Fruit fly (Drosophila melanogaster) whole organism: ENCODE measurements around the gene AMPKalpha.

Experiments used
- CG8478 ChIP-seq: fragments of >200 bp; optimal IDR thresholded peaks from 2 replicates; lab custom pipeline; 2018; ENCODE audit warnings: inconsistent platforms
- Dll ChIP-seq: fragments of >200 bp; optimal IDR thresholded peaks from 2 replicates; lab custom pipeline; 2017
- EcR ChIP-seq, 2 experiments: fragments of >200 bp; optimal IDR thresholded peaks; 2 replicates each; lab custom pipeline; 2017; ENCODE audit warnings: missing biosample characterization in 2 of 2, missing genetic modification characterization in 2 of 2, missing genetic modification reagents in 2 of 2
- pan ChIP-seq: fragments of >200 bp; optimal IDR thresholded peaks from 2 replicates; lab custom pipeline; 2017
- psq ChIP-seq: fragments of >200 bp; optimal IDR thresholded peaks from 2 replicates; lab custom pipeline; 2017
- usp ChIP-seq: fragments of >200 bp; optimal IDR thresholded peaks from 2 replicates; lab custom pipeline; 2017; ENCODE audit warnings: missing biosample characterization, missing genetic modification characterization, mixed read lengths

The AMPKalpha gene

DNA sequence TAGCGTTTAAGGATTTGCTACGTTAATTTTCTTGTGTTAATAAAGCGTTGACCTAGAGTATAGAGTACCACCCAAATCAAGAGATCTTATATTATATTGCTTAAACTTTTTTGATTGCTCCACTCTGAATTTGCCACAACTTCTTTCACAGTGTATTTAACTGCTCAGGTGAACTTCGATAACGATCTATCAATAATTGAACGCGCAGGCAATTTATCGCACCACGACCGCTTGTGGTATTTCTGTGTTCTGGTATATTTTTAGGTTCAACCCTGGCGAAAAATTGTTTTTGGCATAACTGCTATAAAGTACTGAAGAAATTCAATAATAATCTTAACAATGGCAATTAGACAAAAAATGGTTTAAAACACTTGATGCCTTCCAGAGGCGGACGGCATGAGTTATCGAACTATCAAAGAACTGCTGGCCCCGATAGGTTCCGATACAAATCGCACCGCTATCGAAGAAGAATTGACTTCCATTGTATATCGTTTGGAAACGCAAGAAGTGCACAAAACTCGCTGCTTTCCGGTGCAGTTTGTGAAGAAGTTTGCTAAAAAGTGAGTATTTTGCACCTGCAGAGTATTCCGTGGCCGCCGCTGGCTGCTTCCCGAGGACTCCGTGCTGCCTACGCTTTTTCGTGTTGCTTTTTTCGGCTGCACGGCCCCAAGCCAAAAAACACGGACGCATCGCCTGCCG is 5.1 kb upstream of the AMPKalpha start, which contains the start of gene ssx:
TSS of gene ssx (plus strand) at position 477 of the 699 bp plus-strand sequence.
- TF ChIP-seq pan (lab: Kevin White, UChicago) (no peak), usp (no peak)

DNA sequence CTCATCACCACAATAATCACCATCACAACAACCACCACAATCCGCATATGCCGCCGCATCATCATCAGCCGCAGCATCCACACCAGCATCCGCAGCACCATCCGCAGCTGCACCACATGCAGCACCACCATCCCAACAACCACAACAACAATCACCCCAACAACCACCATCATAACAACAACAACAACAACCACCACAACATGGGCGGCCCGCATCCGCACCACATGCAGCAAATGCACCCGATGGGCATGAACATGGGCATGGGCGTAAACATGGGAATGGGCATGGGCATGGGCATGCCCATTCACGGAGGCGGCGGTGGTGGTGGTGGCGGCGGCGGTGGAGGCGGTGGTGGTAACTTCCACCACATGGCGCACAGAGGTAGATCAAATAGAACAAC is 2.7 kb upstream of the AMPKalpha start:
- no peak for TF ChIP-seq EcR (GFP tag; optimal IDR thresholded peaks at IDR 0.05; lab: Kevin White, UChicago)
- no peak for TF ChIP-seq CG8478
- TF ChIP-seq usp = no peak
- no peak for TF ChIP-seq psq (lab: Kevin White, UChicago)
- no peak for TF ChIP-seq pan (lab: Kevin White, UChicago)

DNA sequence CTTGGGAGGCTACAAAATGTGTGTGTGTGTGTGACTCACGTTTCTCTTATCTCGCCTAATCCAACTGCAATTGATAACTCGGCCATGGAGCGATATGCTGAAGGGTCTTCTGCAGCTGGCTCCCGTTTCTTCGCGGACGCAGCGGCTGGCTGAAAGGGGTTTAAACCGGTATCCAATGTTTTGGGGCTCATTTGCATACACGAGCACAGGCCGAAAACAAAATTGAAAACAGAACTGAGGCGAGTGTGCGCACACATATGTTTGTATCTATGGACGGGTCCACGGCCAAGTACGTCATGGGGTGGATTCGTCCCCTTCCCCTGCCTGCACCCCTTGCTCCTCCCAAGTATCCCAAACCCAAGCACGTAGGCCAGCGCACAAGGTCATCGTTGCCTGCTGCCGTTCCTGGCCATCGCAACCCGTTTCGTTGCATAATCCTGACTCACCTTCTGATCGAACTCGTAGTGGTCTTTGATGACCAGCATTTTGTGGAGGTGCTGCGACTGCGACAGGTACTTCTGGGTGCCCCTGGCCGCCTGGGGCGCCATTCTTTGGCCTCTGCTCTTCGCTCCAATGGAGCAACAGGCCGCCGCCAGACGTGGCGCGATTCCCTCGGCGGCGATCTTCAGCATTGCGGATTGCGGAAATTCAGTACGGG is 4.5 kb downstream of the AMPKalpha start:
- TF ChIP-seq CG8478 (no peak), pan (lab: Kevin White, UChicago) (no peak), EcR (GFP tag; optimal IDR thresholded peaks at IDR 0.05; lab: Kevin White, UChicago) (no peak), psq (lab: Kevin White, UChicago) (no peak), usp (no peak), Dll (lab: Kevin White, UChicago) (no peak)

DNA sequence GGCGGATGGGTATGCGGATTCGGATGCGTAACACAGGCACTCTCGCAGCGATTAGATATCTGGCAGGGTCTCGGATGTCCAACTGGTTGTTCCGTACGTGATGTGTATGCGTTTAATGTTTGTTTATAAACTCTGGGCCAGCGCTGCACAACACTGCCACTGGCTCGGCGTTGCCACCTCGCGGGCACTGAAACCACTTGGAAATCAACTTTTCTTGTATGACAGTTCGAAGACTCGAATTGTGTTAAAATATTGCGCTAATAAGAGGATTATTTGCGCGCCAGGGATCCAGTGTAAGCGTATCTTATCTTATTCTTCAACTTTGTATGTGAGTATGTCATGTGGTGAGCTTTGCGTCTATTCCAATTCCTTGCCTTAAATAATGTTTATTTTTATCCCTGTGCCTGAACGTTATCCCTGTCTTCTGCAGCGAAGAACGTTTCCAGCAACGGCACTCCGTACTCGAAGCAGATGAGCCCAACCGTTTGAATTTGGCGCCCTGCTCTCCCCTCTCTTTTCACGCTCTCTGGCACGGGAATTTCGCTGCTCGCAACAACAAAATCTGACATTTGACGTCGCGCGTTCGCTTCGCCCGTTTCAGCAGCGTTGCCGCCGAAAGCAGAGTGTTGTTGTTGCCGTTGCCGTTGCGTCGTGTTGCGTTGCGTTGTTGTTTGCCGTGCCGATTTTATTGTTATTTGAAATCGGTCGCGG is 5.2 kb downstream of the AMPKalpha start, which contains the start of the genes CG3719 and CG32813:
TSS of gene CG3719 (minus strand) at position 131 of the 711 bp plus-strand sequence.
TSS of gene CG32813 (plus strand) at position 565 of the 711 bp plus-strand sequence.
- no peak for TF ChIP-seq EcR (GFP tag; optimal IDR thresholded peaks at IDR 0.05; lab: Kevin White, UChicago)
- no peak for TF ChIP-seq CG8478
- TF ChIP-seq Dll (lab: Kevin White, UChicago) = peak; percentile 4

DNA sequence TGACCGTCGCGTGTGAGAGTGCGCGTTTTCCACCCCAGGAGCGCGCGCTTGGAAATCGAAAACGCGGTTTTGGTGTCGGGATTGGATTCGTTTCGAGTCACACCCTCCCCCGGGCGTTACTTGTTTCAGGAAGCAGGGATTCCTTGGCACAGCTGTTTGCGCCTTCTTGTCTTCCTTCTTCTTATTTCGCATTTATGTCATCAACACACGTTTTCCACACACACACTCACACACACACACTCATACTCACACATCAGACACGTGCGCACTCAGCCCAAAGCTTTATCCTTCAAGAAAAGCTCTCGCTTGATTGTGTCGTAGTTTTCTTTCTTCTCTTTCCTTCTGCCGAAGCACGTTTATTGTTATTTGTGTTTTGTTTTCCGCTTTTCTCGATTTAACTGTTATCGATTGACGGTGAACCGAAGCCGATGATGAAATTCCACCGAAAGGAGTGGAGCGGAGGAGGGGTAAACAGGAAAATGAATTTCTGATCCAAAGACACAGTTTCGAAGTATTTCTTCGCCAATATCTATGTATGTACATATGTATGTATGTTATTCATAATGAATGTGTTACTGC is 6.2 kb downstream of the AMPKalpha start:
- TF ChIP-seq Dll (lab: Kevin White, UChicago) (no peak), EcR (GFP tag; optimal IDR thresholded peaks at IDR 0.05; lab: Kevin White, UChicago) (no peak), CG8478 (no peak), pan (lab: Kevin White, UChicago) (no peak), psq (lab: Kevin White, UChicago) (no peak), usp (no peak)

DNA sequence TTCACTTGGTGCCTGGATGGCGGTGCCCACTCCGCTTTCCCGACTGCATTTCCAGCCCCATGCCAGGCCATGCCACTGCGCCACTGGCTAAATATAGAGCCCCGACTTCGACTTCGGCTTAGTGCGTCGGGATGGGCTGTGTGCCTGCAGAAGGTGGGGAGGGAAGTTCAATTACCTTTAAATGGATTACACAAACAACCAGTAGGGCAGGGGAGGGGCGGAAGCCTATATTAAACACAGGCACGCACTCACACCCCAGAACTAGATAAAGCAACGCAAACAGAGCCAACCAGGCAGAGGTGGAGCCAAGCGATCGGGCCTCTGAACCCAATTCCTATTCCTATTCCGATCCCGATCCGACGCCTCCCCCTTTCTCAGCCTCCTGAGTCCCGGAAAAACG is 7.2 kb downstream of the AMPKalpha start:
- TF ChIP-seq CG8478 (no peak), usp (no peak), EcR (GFP tag; optimal IDR thresholded peaks at IDR 0.05; lab: Kevin White, UChicago) (no peak), psq (lab: Kevin White, UChicago) (no peak), Dll (lab: Kevin White, UChicago) (no peak), pan (lab: Kevin White, UChicago) (no peak)

DNA sequence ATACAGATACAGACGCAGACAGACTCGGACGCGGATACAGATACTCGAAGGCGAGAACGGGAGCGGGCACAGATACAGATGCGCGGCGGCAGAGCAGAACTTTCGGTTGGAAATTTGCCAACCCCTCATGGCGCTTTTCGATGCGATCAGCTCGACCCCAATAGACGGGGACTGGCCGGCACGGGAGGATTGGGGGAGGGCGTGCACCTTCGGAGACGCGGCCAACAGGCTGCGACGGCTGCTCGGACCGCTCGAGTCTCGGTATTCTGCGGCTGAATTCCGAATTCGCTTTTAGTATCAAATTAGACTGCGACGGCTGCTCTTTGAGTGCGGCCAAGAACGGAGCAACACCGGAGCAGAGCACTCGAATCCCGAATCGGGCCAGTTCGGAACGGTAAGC is 8.9 kb downstream of the AMPKalpha start:
- TF ChIP-seq pan (lab: Kevin White, UChicago) (no peak), usp (no peak), EcR (GFP tag; optimal IDR thresholded peaks at IDR 0.05; lab: Kevin White, UChicago) (no peak), Dll (lab: Kevin White, UChicago) (no peak), CG8478 (no peak), psq (lab: Kevin White, UChicago) (no peak)

DNA sequence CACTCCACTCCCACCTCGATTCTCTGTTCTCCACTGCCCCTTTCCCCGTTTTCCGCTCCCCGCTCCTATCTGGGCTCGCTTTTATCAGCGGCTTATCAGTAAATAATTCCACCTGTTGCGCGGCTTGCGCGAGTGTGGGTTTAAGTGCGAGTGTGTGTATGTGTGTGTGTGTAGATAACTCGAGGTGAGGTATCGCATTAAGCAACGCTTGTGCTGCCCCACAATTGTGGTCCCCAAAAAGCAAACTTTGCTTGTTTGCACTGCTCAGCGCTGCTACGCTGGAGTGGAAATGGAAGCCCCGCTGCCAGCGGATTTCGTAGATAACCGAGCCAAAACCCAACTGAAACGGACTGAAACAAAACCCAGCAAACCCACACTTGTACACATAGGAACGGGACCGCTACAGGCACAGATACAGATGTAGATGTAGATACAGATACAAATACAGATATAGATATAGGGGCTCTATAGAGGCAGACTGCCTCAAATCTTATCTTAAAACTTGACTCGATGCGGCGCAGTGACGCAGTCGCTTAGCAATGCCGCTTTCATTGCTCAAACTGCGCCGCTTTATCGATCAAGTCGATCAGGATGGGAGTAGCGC is 11.9 kb downstream of the AMPKalpha start:
- TF ChIP-seq CG8478 = no peak
- TF ChIP-seq EcR (GFP tag; optimal IDR thresholded peaks at IDR 0.05; lab: Kevin White, UChicago) = no peak
- TF ChIP-seq Dll (lab: Kevin White, UChicago) = no peak
- TF ChIP-seq pan (lab: Kevin White, UChicago) = no peak
- no peak for TF ChIP-seq usp
- no peak for TF ChIP-seq psq (lab: Kevin White, UChicago)

DNA sequence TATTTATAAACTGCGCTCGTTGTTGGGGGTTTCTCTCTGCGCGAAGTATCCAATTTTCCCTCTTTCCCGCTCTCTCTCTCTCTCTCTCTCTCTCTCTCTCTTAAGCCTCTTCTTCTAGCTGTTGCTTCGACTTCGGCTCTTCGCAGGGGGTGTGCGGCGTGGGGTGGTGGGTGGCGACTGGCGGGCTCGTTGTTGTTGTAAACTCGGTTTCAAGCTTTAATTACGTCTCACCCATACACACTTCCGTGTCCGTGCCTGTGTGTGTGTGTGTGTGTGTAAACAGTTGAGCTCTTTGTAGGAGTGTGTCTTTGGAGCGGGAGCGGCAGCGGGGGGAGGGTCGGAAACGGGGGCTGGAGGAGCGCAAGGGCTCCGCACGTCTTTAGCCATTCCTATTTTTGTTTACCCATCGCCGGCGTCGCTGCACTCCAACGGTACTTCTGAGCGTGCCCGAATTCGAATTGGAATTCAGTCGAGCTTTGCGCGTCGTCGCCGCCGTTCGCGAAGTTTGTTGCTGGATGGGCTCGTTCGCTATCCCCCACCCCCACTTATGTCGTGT is 12.9 kb downstream of the AMPKalpha start:
- TF ChIP-seq Dll (lab: Kevin White, UChicago) (peak; percentile 90), EcR (GFP tag; optimal IDR thresholded peaks at IDR 0.05; lab: Kevin White, UChicago) (no peak)

DNA sequence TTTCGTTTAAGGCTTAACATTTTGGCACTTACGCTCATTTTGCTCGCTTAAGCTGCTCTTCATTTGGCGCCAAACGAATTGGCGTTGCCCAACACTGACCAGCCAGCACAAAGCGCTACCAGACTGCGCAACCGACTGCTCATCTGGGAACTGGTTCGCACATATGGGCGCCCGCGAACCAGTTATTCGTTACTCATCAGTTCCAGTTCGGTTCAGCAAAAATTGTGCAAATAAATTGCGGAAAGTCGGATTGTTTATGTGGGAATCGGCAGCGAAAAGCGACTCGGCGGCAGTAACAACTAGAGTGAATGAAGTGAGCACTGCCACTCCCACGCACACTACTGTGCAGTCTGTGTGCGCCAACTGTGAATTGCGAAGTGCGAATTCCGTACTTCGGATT is 17.5 kb downstream of the AMPKalpha start, which contains the start of gene Rilpl:
TSS of gene Rilpl (plus strand) at position 180 of the 400 bp plus-strand sequence.
- TF ChIP-seq usp (no peak), psq (lab: Kevin White, UChicago) (no peak), pan (lab: Kevin White, UChicago) (no peak), Dll (lab: Kevin White, UChicago) (no peak), EcR (GFP tag; optimal IDR thresholded peaks at IDR 0.05; lab: Kevin White, UChicago) (no peak), CG8478 (no peak)
